Fruit fly (Drosophila melanogaster) whole organism, embryonic: ENCODE data around the gene CG2955.

Experiments
- Ada2b ChIP-seq: fragments of 200-800 bp; sonication (Bioruptor generic); IDR thresholded peaks from 2 replicates; pipeline ENCODE4 v1.3.6; 2022; ENCODE audit warnings: missing biosample characterization, missing genetic modification characterization
- Atf-2 ChIP-seq: fragments of 200-800 bp; sonication (Bioruptor generic); optimal IDR thresholded peaks from 2 replicates; lab custom pipeline; 2016; ENCODE audit warnings: missing biosample characterization, missing genetic modification characterization
- BEAF-32 ChIP-seq: fragments of 200-800 bp; sonication (Bioruptor generic); optimal IDR thresholded peaks from 3 replicates; lab custom pipeline; 2017; ENCODE audit warnings: missing biosample characterization, missing genetic modification characterization, mild to moderate bottlenecking, moderate library complexity, missing genetic modification reagents
- Blimp-1 ChIP-seq: fragments of 200-800 bp; sonication (Bioruptor generic); optimal IDR thresholded peaks from 3 replicates; lab custom pipeline; 2018; ENCODE audit warnings: missing biosample characterization, missing genetic modification characterization, mild to moderate bottlenecking, moderate library complexity, missing genetic modification reagents
- CG10209 ChIP-seq: fragments of 200-800 bp; sonication (Bioruptor generic); optimal IDR thresholded peaks from 3 replicates; lab custom pipeline; 2017; ENCODE audit warnings: missing biosample characterization, mild to moderate bottlenecking, missing genetic modification characterization, missing genetic modification reagents
- CG1024 ChIP-seq: fragments of 200-800 bp; sonication (Bioruptor generic); IDR thresholded peaks from 2 replicates; pipeline ENCODE4 v1.3.6; 2022; ENCODE audit warnings: missing biosample characterization, missing genetic modification characterization
- CG10267 ChIP-seq: fragments of 200-800 bp; sonication (Bioruptor generic); optimal IDR thresholded peaks from 2 replicates; lab custom pipeline; 2018; ENCODE audit warnings: missing biosample characterization, mild to moderate bottlenecking, missing genetic modification characterization, moderate library complexity
- CG11093 ChIP-seq: fragments of 200-800 bp; sonication (Bioruptor generic); IDR thresholded peaks from 3 replicates; pipeline ENCODE4 v1.3.6; 2022; ENCODE audit warnings: missing biosample characterization, missing genetic modification characterization
- CG12236 ChIP-seq: fragments of 200-800 bp; sonication (Bioruptor generic); optimal IDR thresholded peaks from 2 replicates; lab custom pipeline; 2016; ENCODE audit warnings: missing biosample characterization, missing genetic modification characterization
- CG17385 ChIP-seq: fragments of 200-800 bp; sonication (Bioruptor generic); optimal IDR thresholded peaks from 3 replicates; lab custom pipeline; 2018; ENCODE audit warnings: missing biosample characterization, mild to moderate bottlenecking, missing genetic modification characterization
- CG2889 ChIP-seq: fragments of 200-800 bp; sonication (Bioruptor generic); IDR thresholded peaks from 3 replicates; pipeline ENCODE4 v1.3.6; 2022; ENCODE audit warnings: missing biosample characterization, missing genetic modification characterization
- CG30020 ChIP-seq: fragments of 200-800 bp; optimal IDR thresholded peaks from 2 replicates; lab custom pipeline; 2019; ENCODE audit warnings: missing biosample characterization, mild to moderate bottlenecking, missing genetic modification characterization, moderate library complexity
- CG31388 ChIP-seq: fragments of 200-800 bp; sonication (Bioruptor generic); optimal IDR thresholded peaks from 2 replicates; lab custom pipeline; 2016; ENCODE audit warnings: missing biosample characterization, missing genetic modification characterization
- CG4328 ChIP-seq: fragments of 200-800 bp; sonication (Bioruptor generic); optimal IDR thresholded peaks from 3 replicates; lab custom pipeline; 2017; ENCODE audit warnings: missing biosample characterization, missing genetic modification reagents, missing genetic modification characterization
- CG6272 ChIP-seq: fragments of 200-800 bp; sonication (Bioruptor generic); IDR thresholded peaks from 2 replicates; pipeline ENCODE4 v1.3.6; 2022; ENCODE audit warnings: missing biosample characterization, missing genetic modification characterization
- CG6765 ChIP-seq: fragments of 200-800 bp; sonication (Bioruptor generic); optimal IDR thresholded peaks from 3 replicates; lab custom pipeline; 2017; ENCODE audit warnings: missing biosample characterization, mild to moderate bottlenecking, missing genetic modification characterization
- CG6854 ChIP-seq: fragments of 200-800 bp; sonication (Bioruptor generic); optimal IDR thresholded peaks from 3 replicates; lab custom pipeline; 2017; ENCODE audit warnings: missing biosample characterization, mild to moderate bottlenecking, missing genetic modification characterization
- CG9215 ChIP-seq: fragments of 200-800 bp; sonication (Bioruptor generic); IDR thresholded peaks from 2 replicates; pipeline ENCODE4 v1.3.6; 2022; ENCODE audit warnings: missing biosample characterization, missing genetic modification characterization
- CG9727 ChIP-seq: fragments of 200-800 bp; sonication (Bioruptor generic); optimal IDR thresholded peaks from 3 replicates; lab custom pipeline; 2017; ENCODE audit warnings: missing biosample characterization, mild to moderate bottlenecking, missing genetic modification characterization
- D19B ChIP-seq: fragments of 200-800 bp; sonication (Bioruptor generic); optimal IDR thresholded peaks from 2 replicates; lab custom pipeline; 2017; ENCODE audit warnings: missing biosample characterization, mild to moderate bottlenecking, missing genetic modification characterization
- Dbx ChIP-seq: fragments of 200-800 bp; sonication (Bioruptor generic); IDR thresholded peaks from 3 replicates; pipeline ENCODE4 v1.3.6; 2022; ENCODE audit warnings: missing biosample characterization, missing genetic modification characterization
- ERR ChIP-seq: fragments of 200-800 bp; sonication (Bioruptor generic); optimal IDR thresholded peaks from 2 replicates; lab custom pipeline; 2016; ENCODE audit warnings: missing biosample characterization, missing genetic modification characterization
- Fer3 ChIP-seq: fragments of 200-800 bp; sonication (Bioruptor generic); optimal IDR thresholded peaks from 2 replicates; lab custom pipeline; 2018; ENCODE audit warnings: missing biosample characterization, mild to moderate bottlenecking, missing genetic modification characterization, moderate library complexity
- Hmr ChIP-seq: fragments of 200-800 bp; sonication (Bioruptor generic); optimal IDR thresholded peaks from 3 replicates; lab custom pipeline; 2017; ENCODE audit warnings: mild to moderate bottlenecking, missing biosample characterization, missing genetic modification reagents, missing genetic modification characterization
- Hsf ChIP-seq: fragments of 200-800 bp; sonication (Bioruptor generic); optimal IDR thresholded peaks from 3 replicates; lab custom pipeline; 2016; ENCODE audit warnings: missing biosample characterization, missing genetic modification characterization
- Lpt ChIP-seq: fragments of >200 bp; optimal IDR thresholded peaks from 2 replicates; lab custom pipeline; 2018; ENCODE audit warnings: missing biosample characterization, missing genetic modification characterization
- MTF-1 ChIP-seq: fragments of 200-800 bp; sonication (Bioruptor generic); optimal IDR thresholded peaks from 2 replicates; lab custom pipeline; 2018; ENCODE audit warnings: missing biosample characterization, mild to moderate bottlenecking, missing genetic modification characterization, borderline replicate concordance
- Max ChIP-seq: fragments of 200-800 bp; sonication (Bioruptor generic); optimal IDR thresholded peaks from 2 replicates; lab custom pipeline; 2016; ENCODE audit warnings: missing biosample characterization, mild to moderate bottlenecking, missing genetic modification characterization
- Mrtf ChIP-seq: fragments of 200-800 bp; sonication (Bioruptor generic); IDR thresholded peaks from 3 replicates; pipeline ENCODE4 v1.3.6; 2022; ENCODE audit warnings: missing biosample characterization, missing genetic modification characterization
- Ptx1 ChIP-seq: fragments of 200-800 bp; sonication (Bioruptor generic); IDR thresholded peaks from 2 replicates; pipeline ENCODE4 v1.3.6; 2022; ENCODE audit warnings: missing biosample characterization, missing genetic modification characterization
- Sin3A ChIP-seq: fragments of >200 bp; optimal IDR thresholded peaks from 2 replicates; lab custom pipeline; 2018
- bigmax ChIP-seq: fragments of 200-800 bp; sonication (Bioruptor generic); optimal IDR thresholded peaks from 2 replicates; lab custom pipeline; 2018; ENCODE audit warnings: missing biosample characterization, mild to moderate bottlenecking, missing genetic modification characterization
- chinmo ChIP-seq: fragments of 200-800 bp; sonication (Bioruptor generic); IDR thresholded peaks from 4 replicates; pipeline ENCODE4 v1.3.6; 2022; ENCODE audit warnings: missing biosample characterization, missing genetic modification characterization; ENCODE audit not compliant: partially characterized antibody
- dati ChIP-seq: fragments of 200-800 bp; sonication (Bioruptor generic); IDR thresholded peaks from 2 replicates; pipeline ENCODE4 v1.3.6; 2022; ENCODE audit warnings: missing biosample characterization, missing genetic modification characterization
- emc ChIP-seq: fragments of 200-800 bp; sonication (Bioruptor generic); optimal IDR thresholded peaks from 2 replicates; lab custom pipeline; 2016; ENCODE audit warnings: missing biosample characterization, missing genetic modification characterization
- gfzf ChIP-seq: fragments of 200-800 bp; sonication (Bioruptor generic); optimal IDR thresholded peaks from 2 replicates; lab custom pipeline; 2016; ENCODE audit warnings: missing biosample characterization, mild to moderate bottlenecking, missing genetic modification characterization, moderate library complexity
- gsb-n ChIP-seq: fragments of 200-800 bp; sonication (Bioruptor generic); optimal IDR thresholded peaks from 3 replicates; lab custom pipeline; 2018; ENCODE audit warnings: missing biosample characterization, mild to moderate bottlenecking, missing genetic modification characterization
- insv ChIP-seq, 2 experiments: fragments of 200-800 bp; sonication (Bioruptor generic); optimal IDR thresholded peaks; 3 replicates each; lab custom pipeline; 2016 to 2018; ENCODE audit warnings: missing biosample characterization in 2 of 2, missing genetic modification characterization in 2 of 2
- ken ChIP-seq: fragments of 200-800 bp; sonication (Bioruptor generic); IDR thresholded peaks from 3 replicates; pipeline ENCODE4 v1.3.6; 2022; ENCODE audit warnings: missing biosample characterization, missing genetic modification characterization
- org-1 ChIP-seq: fragments of 200-800 bp; sonication (Bioruptor generic); optimal IDR thresholded peaks from 2 replicates; lab custom pipeline; 2017; ENCODE audit warnings: missing biosample characterization, missing genetic modification characterization
- peb ChIP-seq: fragments of 200-800 bp; sonication (Bioruptor generic); IDR thresholded peaks from 2 replicates; pipeline ENCODE4 v1.3.6; 2022; ENCODE audit warnings: missing biosample characterization, missing genetic modification characterization
- prd ChIP-seq, 3 experiments: fragments of >200 bp in 2 of 3; fragments of 200-800 bp in 1 of 3; sonication (Bioruptor generic) in 1 of 3; optimal IDR thresholded peaks in 2 of 3; IDR thresholded peaks in 1 of 3; 2 replicates in 2 of 3; 3 replicates in 1 of 3; pipeline versions ENCODE4 v1.3.6 to Lab custom; 2017 to 2022; ENCODE audit warnings: missing biosample characterization in 1 of 3, missing genetic modification characterization in 1 of 3
- pros ChIP-seq: fragments of 200-800 bp; sonication (Bioruptor generic); optimal IDR thresholded peaks from 3 replicates; lab custom pipeline; 2019; ENCODE audit warnings: missing biosample characterization, mild to moderate bottlenecking, missing genetic modification characterization, moderate library complexity
- pum ChIP-seq: fragments of 200-800 bp; sonication (Bioruptor generic); optimal IDR thresholded peaks from 2 replicates; lab custom pipeline; 2016; ENCODE audit warnings: missing biosample characterization, missing genetic modification characterization
- pzg ChIP-seq: fragments of 200-800 bp; sonication (Bioruptor generic); optimal IDR thresholded peaks from 3 replicates; lab custom pipeline; 2018; ENCODE audit warnings: missing biosample characterization, mild to moderate bottlenecking, missing genetic modification characterization, moderate library complexity
- sr ChIP-seq: fragments of 200-800 bp; sonication (Bioruptor generic); IDR thresholded peaks from 3 replicates; pipeline ENCODE4 v1.3.6; 2022; ENCODE audit warnings: missing biosample characterization, missing genetic modification characterization
- trh ChIP-seq: fragments of 200-800 bp; sonication (Bioruptor generic); optimal IDR thresholded peaks from 2 replicates; lab custom pipeline; 2016; ENCODE audit warnings: missing biosample characterization, missing genetic modification characterization
- tup ChIP-seq: fragments of 200-800 bp; sonication (Bioruptor generic); optimal IDR thresholded peaks from 2 replicates; lab custom pipeline; 2016; ENCODE audit warnings: missing biosample characterization, mild to moderate bottlenecking, missing genetic modification characterization, moderate library complexity
- vnd ChIP-seq: fragments of 200-800 bp; sonication (Bioruptor generic); IDR thresholded peaks from 3 replicates; pipeline ENCODE4 v1.3.6; 2022; ENCODE audit warnings: missing biosample characterization, missing genetic modification characterization; ENCODE audit not compliant: partially characterized antibody
- zen ChIP-seq: fragments of 200-800 bp; sonication (Bioruptor generic); optimal IDR thresholded peaks from 3 replicates; lab custom pipeline; 2018; ENCODE audit warnings: missing biosample characterization, mild to moderate bottlenecking, missing genetic modification characterization, moderate library complexity
- zen2 ChIP-seq: fragments of 200-800 bp; sonication (Bioruptor generic); IDR thresholded peaks from 3 replicates; pipeline ENCODE4 v1.3.6; 2022; ENCODE audit warnings: missing biosample characterization, missing genetic modification characterization; ENCODE audit not compliant: partially characterized antibody

Gene CG2955

DNA sequence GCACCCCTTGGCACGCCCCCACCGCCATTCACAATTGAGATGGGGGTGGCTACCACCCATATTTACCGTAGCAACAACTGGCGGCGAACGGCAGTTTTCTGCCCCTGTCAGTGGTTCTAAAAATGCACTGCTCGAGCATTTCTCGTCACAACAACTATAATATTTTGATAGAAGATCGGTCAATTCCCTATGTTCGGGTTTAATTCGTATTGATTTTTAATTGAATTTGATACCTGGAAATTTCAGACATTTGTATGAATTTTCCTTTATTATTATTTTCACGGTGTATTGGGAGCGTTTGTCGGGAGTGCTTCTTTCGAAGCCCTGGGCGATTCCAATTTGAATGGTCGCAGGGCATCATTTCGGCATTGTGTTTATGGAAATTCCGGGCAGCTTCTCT is 16.0 kb upstream of the CG2955 start (continued):
- TF ChIP-seq dati = 0 out of 2 replicates have a peak, but pooled peaks have one; percentile 39
- TF ChIP-seq Max (GFP tag; lab: Kevin White, UChicago) = no peak
- TF ChIP-seq CG6272 = peak; percentile 65
- no peak for TF ChIP-seq insv (GFP tag; optimal IDR thresholded peaks at IDR 0.05; lab: Kevin White, UChicago)
- no peak for TF ChIP-seq pros (GFP tag; lab: Kevin White, UChicago)
- no peak for TF ChIP-seq sr
- no peak for TF ChIP-seq BEAF-32 (GFP tag; lab: Kevin White, UChicago)
- no peak for TF ChIP-seq tup (GFP tag; lab: Kevin White, UChicago)
- TF ChIP-seq CG12236 = no peak
- no peak for TF ChIP-seq vnd
- TF ChIP-seq CG10209 (GFP tag; lab: Kevin White, UChicago) = peak; percentile 23
- TF ChIP-seq Sin3A (lab: Kevin White, UChicago) = no peak
- no peak for TF ChIP-seq Lpt
- peak; percentile 44; the same call in 1 of the 2 replicates for TF ChIP-seq peb (GFP tag; lab: Robert Waterston, UW)
- no peak for TF ChIP-seq CG6765
- peak; percentile 7 for TF ChIP-seq zen (tag; lab: Kevin White, UChicago)
- TF ChIP-seq CG6854 = peak; percentile 8
- TF ChIP-seq Dbx (GFP tag; lab: Robert Waterston, UW) = no peak
- TF ChIP-seq CG1024 (GFP tag; lab: Robert Waterston, UW) = no peak
- TF ChIP-seq CG11093 = peak; percentile 65; the same call in 2 of the 3 replicates
- TF ChIP-seq emc (GFP tag; lab: Kevin White, UChicago) = no peak
- TF ChIP-seq MTF-1 (GFP tag; lab: Kevin White, UChicago) = peak; percentile 59
- no peak for TF ChIP-seq org-1 (GFP tag; lab: Kevin White, UChicago)
- TF ChIP-seq CG2889 (GFP tag; lab: Robert Waterston, UW) = no peak
- TF ChIP-seq Fer3 = peak; percentile 4
- peak; percentile 0 for TF ChIP-seq CG9727 (GFP tag; lab: Kevin White, UChicago)
- peak; percentile 76 for TF ChIP-seq Blimp-1
- TF ChIP-seq CG17385 (GFP tag; lab: Kevin White, UChicago) = no peak
- TF ChIP-seq trh (GFP tag; lab: Kevin White, UChicago) = no peak
- no peak for TF ChIP-seq prd (optimal IDR thresholded peaks at IDR 0.05; lab: Kevin White, UChicago)
- peak; percentile 81 for TF ChIP-seq prd (GFP tag; IDR thresholded peaks at IDR 0.05; lab: Robert Waterston, UW)
- TF ChIP-seq gsb-n (tag; lab: Kevin White, UChicago) = no peak
- TF ChIP-seq CG30020 (tag; lab: Kevin White, UChicago) = no peak
- TF ChIP-seq CG9215 (GFP tag; lab: Robert Waterston, UW) = no peak; the same call in 1 of the 2 replicates
- TF ChIP-seq Atf-2 (GFP tag; lab: Kevin White, UChicago) = no peak
- no peak for TF ChIP-seq D19B (GFP tag; lab: Kevin White, UChicago)
- no peak for TF ChIP-seq gfzf (GFP tag; lab: Kevin White, UChicago)
- TF ChIP-seq CG10267 (tag; lab: Kevin White, UChicago) = peak; percentile 51
- no peak for TF ChIP-seq CG4328 (GFP tag; lab: Kevin White, UChicago)
- peak; percentile 26; the same call in 1 of the 2 replicates for TF ChIP-seq Ada2b
- no peak for TF ChIP-seq pum (GFP tag; lab: Kevin White, UChicago)
- peak; percentile 25 for TF ChIP-seq Hmr (GFP tag; lab: Kevin White, UChicago)
- TF ChIP-seq bigmax (GFP tag; lab: Kevin White, UChicago) = no peak
- no peak for TF ChIP-seq pzg (GFP tag; lab: Kevin White, UChicago)
- TF ChIP-seq ERR (GFP tag; lab: Kevin White, UChicago) = no peak
- no peak for TF ChIP-seq ken (GFP tag; lab: Robert Waterston, UW)
- TF ChIP-seq zen2 = no peak
- TF ChIP-seq Mrtf = no peak
- no peak for TF ChIP-seq Hsf (GFP tag; lab: Kevin White, UChicago)
- no peak for TF ChIP-seq chinmo (GFP tag; lab: Robert Waterston, UW)
- no peak for TF ChIP-seq CG31388 (GFP tag; lab: Kevin White, UChicago)
- TF ChIP-seq Ptx1 = peak; percentile 26; the same call in 1 of the 2 replicates
